Worm (Caenorhabditis elegans): ENCODE results near the gene nhr-152.

DNA sequence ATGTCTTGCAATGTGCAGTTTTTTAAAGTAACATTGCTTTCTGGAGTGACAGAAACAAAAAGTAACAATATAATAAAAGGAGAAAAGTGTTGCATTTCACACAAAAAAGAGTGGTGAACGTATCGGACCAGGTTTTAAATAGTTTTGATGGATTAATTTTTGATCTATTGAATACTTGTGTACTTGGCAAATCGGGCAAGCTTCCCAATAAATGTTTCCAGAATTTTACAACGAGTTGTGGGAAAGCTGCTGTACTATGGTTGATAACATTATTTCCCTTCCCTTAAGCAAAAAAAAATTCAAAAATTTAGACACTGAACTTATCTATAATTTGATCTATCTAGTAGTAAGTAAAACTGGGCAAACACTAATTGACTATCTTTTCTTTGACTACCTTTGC is 7.2 kb downstream of the nhr-152 start, which contains the start of gene C12D5.10:
- TF ChIP-seq ceh-28 (tag; optimal IDR thresholded peaks at IDR 0.05) (no peak), nhr-41 (GFP tag; IDR thresholded peaks at IDR 0.05) (no peak), ztf-11 (tag; optimal IDR thresholded peaks at IDR 0.05) (no peak), arid-1 (GFP tag; conservative IDR thresholded peaks at IDR 0.05) (no peak), nhr-76 (tag; optimal IDR thresholded peaks at IDR 0.05) (no peak), lim-7 (GFP tag; IDR thresholded peaks at IDR 0.05) (no peak), pha-4 (GFP tag; IDR thresholded peaks at IDR 0.05) (no peak), pha-4 (tag; optimal IDR thresholded peaks at IDR 0.05) (no peak), nhr-111 (GFP tag; optimal IDR thresholded peaks at IDR 0.05) (no peak)

All from whole organism, L4 larva.